Worm (Caenorhabditis elegans) whole organism, L1 larva: ENCODE measurements around the gene sre-56.
"Not testable (repeated sequence)": the region's sequence is repeated elsewhere in the genome, so short reads cannot be mapped to it uniquely, and the experiment has no call there.

Source experiments
- lin-13 ChIP-seq: fragments of 150-350 bp; optimal IDR thresholded peaks from 2 replicates; lab custom pipeline; 2014; ENCODE audit warnings: missing biosample characterization, missing genetic modification reagents, missing genetic modification characterization
- xbp-1 ChIP-seq: sonication (generic microtip); optimal IDR thresholded peaks from 2 replicates; lab custom pipeline; 2016; ENCODE audit warnings: missing genetic modification characterization, missing compliant biosample characterization

ce11 chrII:12318541-12318940 lies 5.7 kb upstream of the sre-56 start, which contains the start of gene sre-49:
- not testable (repeated sequence) for TF ChIP-seq lin-13; xbp-1 (tag; lab: Kevin White, UChicago)
